Worm (Caenorhabditis elegans): Measurements from ENCODE around the gene ZK616.8.

DNA sequence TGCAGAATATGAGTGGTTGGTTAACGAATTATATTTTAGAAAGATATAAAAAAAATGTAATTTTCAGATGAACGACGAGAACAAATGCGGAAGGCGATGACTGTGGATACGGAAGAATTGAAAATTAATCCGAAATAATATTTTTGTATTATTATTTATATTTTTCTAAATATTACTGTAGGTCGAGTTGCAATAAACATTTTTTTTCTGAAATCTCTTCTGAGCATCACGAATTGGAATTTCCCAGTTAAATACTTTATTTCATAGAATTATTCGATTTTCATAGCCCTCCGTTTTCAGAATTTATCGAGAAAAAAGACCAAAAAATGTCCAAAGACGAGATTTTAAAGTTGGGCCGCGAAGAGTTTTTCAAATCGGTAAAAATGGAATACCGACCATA lies 14.5 kb downstream of the ZK616.8 start, which contains the start of gene ZK616.2:
- TF ChIP-seq snpc-4 (tag; optimal IDR thresholded peaks at IDR 0.05) (no peak), R02D3.7 (tag; optimal IDR thresholded peaks at IDR 0.05) (no peak), unc-39 (tag; optimal IDR thresholded peaks at IDR 0.05) (no peak)

Data from whole organism, L2 larva.